Worm (Caenorhabditis elegans): ENCODE measurements around the gene Y82E9BR.22.
"Not testable (repeated sequence)": the region's sequence is repeated elsewhere in the genome, so short reads cannot be mapped to it uniquely, and the experiment has no call there.

Gene Y82E9BR.22

ce11 chrIII:1384694-1385093, 24.3 kb downstream of the Y82E9BR.22 start:
- TF ChIP-seq dao-5 (tag; optimal IDR thresholded peaks at IDR 0.05) (no peak), W03F9.2 (tag; optimal IDR thresholded peaks at IDR 0.05) (no peak), him-1 (tag; optimal IDR thresholded peaks at IDR 0.05) (no peak)

ce11 chrIII:1384092-1384491, 24.9 kb downstream of the Y82E9BR.22 start, which contains the start of the genes fbxa-138 and Y82E9BR.5:
fbxa-138 (minus strand) TSS chrIII:1384252.
Y82E9BR.5 (plus strand) TSS chrIII:1384370.
- TF ChIP-seq him-1 (tag; optimal IDR thresholded peaks at IDR 0.05) (no peak), dao-5 (tag; optimal IDR thresholded peaks at IDR 0.05) (no peak), W03F9.2 (tag; optimal IDR thresholded peaks at IDR 0.05) (no peak)

ce11 chrIII:1383483-1383882, 25.6 kb downstream of the Y82E9BR.22 start:
- TF ChIP-seq dao-5 (tag; optimal IDR thresholded peaks at IDR 0.05) (no peak), W03F9.2 (tag; optimal IDR thresholded peaks at IDR 0.05) (no peak), him-1 (tag; optimal IDR thresholded peaks at IDR 0.05) (no peak)

DNA sequence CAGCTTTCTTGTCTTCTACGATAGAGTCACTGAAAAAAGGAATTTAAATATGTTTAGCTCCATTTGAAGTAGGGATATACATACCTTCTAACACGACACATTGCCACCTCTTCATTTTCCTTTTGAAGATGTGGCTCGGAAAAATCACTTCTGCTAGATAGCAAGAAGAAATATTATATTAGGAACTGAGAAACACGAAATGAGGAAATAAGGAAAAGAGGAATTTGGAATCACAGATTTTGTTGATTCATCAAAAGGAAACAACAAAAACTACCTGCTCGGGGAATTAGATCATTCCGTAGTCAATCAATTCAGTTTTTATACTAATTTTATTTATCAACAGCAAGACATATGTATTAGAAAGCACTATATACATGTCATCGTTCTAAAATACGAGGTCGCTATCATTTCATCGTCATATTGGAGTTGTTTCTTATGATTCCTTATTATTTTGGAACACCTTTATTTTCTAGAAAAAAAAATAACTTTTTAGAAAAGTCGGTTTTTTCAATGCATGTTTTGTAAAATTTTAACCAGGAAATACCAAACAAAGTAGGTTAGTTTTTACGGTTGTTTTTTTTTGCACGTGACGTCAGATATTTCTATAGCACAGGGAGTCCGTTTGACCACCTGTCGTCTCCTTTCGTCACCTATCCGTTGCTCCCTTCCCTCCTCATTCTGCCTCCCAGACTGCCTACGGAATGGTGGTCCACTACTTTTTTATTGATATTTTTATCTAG, 28.3 kb downstream of the Y82E9BR.22 start, which contains the start of the genes pals-21 and Y82E9BR.6:
TSS of gene pals-21 (minus strand) at position 101 of the 740 bp plus-strand sequence.
TSS of gene Y82E9BR.6 (plus strand) at position 690 of the 740 bp plus-strand sequence.
- TF ChIP-seq dao-5 (tag; optimal IDR thresholded peaks at IDR 0.05): no peak
- TF ChIP-seq W03F9.2 (tag; optimal IDR thresholded peaks at IDR 0.05): no peak
- TF ChIP-seq him-1 (tag; optimal IDR thresholded peaks at IDR 0.05): no peak

DNA sequence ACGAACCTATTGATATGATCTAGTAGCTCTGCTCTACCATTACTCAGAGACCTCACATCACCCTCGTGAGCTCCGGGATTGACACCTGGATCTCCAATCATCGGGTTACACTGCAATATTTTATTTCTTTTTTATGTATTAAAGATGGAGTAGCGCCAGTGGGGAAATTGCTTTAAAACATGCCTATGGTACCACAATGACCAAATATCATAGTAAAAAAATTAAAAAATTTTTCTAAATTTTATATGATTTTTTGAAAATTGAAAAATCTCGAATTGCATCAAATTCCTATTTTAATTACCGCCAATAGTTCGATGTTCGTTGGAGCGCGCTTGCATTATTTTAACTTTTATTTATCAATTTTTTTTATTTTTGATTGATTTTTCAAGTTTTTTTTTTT, 31.1 kb downstream of the Y82E9BR.22 start, which contains the start of gene pals-40:
TSS of gene pals-40 (minus strand) at position 101 of the 400 bp plus-strand sequence.
- TF ChIP-seq dao-5, him-1, W03F9.2 (tag; optimal IDR thresholded peaks at IDR 0.05): not testable (repeated sequence)

ce11 chrIII:1375491-1375890, 33.5 kb downstream of the Y82E9BR.22 start, which contains the start of gene Y82E9BR.10:
Y82E9BR.10 (minus strand) TSS chrIII:1375591.
- TF ChIP-seq W03F9.2, dao-5, him-1 (tag; optimal IDR thresholded peaks at IDR 0.05): not testable (repeated sequence)

DNA sequence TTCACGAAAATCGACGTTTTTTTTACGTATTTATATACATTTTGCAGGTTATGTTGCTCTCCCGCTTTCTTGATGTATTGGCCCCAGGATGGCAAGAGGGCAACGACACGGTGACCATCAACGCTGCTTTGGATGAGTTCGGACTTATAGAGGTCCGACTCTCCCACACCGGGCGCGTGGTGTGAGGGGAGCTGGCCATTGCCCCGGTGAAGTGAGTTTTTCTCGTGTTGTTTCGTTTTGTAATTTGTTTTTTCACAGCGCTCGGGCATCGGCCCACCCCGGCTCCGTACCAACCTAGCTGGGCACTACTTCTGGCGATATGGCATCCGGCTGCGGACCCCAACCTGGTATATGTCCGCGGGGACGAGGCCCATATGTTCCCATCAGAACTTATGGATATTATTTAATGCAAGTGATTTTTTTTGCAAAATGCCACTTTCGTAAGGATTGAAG, 34.7 kb downstream of the Y82E9BR.22 start, which contains the start of gene Y82E9BR.20:
TSS of gene Y82E9BR.20 (plus strand) at position 51 of the 453 bp plus-strand sequence.
- TF ChIP-seq dao-5 (tag; optimal IDR thresholded peaks at IDR 0.05) (no peak), him-1 (tag; optimal IDR thresholded peaks at IDR 0.05) (no peak), W03F9.2 (tag; optimal IDR thresholded peaks at IDR 0.05) (no peak)

DNA sequence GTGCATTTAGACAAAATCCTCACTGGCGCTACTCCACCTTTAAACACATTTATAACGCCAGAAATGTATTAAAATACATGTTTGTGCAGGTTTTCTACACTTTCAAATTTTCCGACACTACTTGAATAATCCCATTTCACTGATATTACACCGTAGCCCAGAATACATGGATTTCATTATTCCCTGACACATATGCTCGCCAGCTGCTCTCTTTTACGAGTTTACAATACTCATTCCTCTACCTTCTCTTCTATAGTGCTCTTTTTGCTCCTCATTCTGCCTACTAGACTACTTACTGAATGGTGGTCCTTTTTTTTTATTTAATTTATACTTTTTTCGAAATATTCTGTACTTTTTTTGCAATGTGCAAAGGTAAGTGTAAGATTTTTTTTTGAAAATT, 36.5 kb downstream of the Y82E9BR.22 start:
- no peak for TF ChIP-seq dao-5 (tag; optimal IDR thresholded peaks at IDR 0.05)

ce11 chrIII:1359669-1360068, 49.4 kb downstream of the Y82E9BR.22 start, which contains the start of gene Y82E9BR.9:
Y82E9BR.9 (minus strand) TSS chrIII:1359769.
- no peak for TF ChIP-seq him-1 (tag; optimal IDR thresholded peaks at IDR 0.05)
- TF ChIP-seq dao-5 (tag; optimal IDR thresholded peaks at IDR 0.05): no peak
- TF ChIP-seq W03F9.2 (tag; optimal IDR thresholded peaks at IDR 0.05): no peak

ce11 chrIII:1357973-1358372, 51.1 kb downstream of the Y82E9BR.22 start, which contains the start of gene Y82E9BR.8:
Y82E9BR.8 (minus strand) TSS chrIII:1358073.
- TF ChIP-seq him-1, dao-5, W03F9.2 (tag; optimal IDR thresholded peaks at IDR 0.05): not testable (repeated sequence)
